Worm (Caenorhabditis elegans) whole organism, midembryonic: Measurements from ENCODE around the gene dsl-7.
A peak's percentile ranks its signal among the peaks of the same experiment; 100 is the strongest.

ENCODE experiments used
- T22C8.4 ChIP-seq: fragments of 200-800 bp; sonication (Bioruptor generic); IDR thresholded peaks from 2 replicates; pipeline ENCODE4 v1.3.6; 2022; ENCODE audit warnings: missing genetic modification characterization, missing compliant biosample characterization
- cog-1 ChIP-seq: sonication (generic microtip); optimal IDR thresholded peaks from 2 replicates; lab custom pipeline; 2016; ENCODE audit warnings: missing genetic modification characterization, missing compliant biosample characterization
- flt-1 ChIP-seq: fragments of 200-800 bp; sonication (Bioruptor generic); IDR thresholded peaks from 2 replicates; pipeline ENCODE4 v1.3.6; 2022; ENCODE audit warnings: missing genetic modification characterization, missing compliant biosample characterization
- klf-2 ChIP-seq: fragments of 200-800 bp; sonication (Bioruptor generic); conservative IDR thresholded peaks from 2 replicates; pipeline ENCODE4 v1.3.6; 2022; ENCODE audit warnings: missing genetic modification reagents, missing genetic modification characterization, missing compliant biosample characterization
- med-1 ChIP-seq: sonication (generic microtip); optimal IDR thresholded peaks from 2 replicates; lab custom pipeline; 2017; ENCODE audit warnings: missing genetic modification characterization, mild to moderate bottlenecking, missing compliant biosample characterization, antibody characterized with exemption, missing genetic modification reagents; ENCODE audit not compliant: insufficient read depth
- ref-1 ChIP-seq: fragments of 200-800 bp; sonication (Bioruptor generic); conservative IDR thresholded peaks from 2 replicates; pipeline ENCODE4 v1.3.6; 2022; ENCODE audit warnings: missing genetic modification reagents, missing genetic modification characterization, missing compliant biosample characterization
- tab-1 ChIP-seq: fragments of 200-800 bp; sonication (Bioruptor generic); IDR thresholded peaks from 2 replicates; pipeline ENCODE4 v1.3.6; 2022; ENCODE audit warnings: missing genetic modification characterization, missing compliant biosample characterization
- ztf-23 ChIP-seq: fragments of 200-800 bp; sonication (Bioruptor generic); IDR thresholded peaks from 2 replicates; pipeline ENCODE4 v1.3.6; 2022; ENCODE audit warnings: missing genetic modification reagents, missing genetic modification characterization, missing compliant biosample characterization
- ztf-29 ChIP-seq: fragments of 200-800 bp; sonication (Bioruptor generic); IDR thresholded peaks from 2 replicates; pipeline ENCODE4 v1.3.6; 2022; ENCODE audit warnings: missing genetic modification reagents, missing genetic modification characterization, missing compliant biosample characterization

The dsl-7 gene

ce11 chrV:12961085-12961560, 31.8 kb upstream of the dsl-7 start, which contains the start of gene mpst-7:
Gene mpst-7, minus strand, starts transcription at chrV:12961135.
- no peak for TF ChIP-seq flt-1 (GFP tag; lab: Robert Waterston, UW)

ce11 chrV:12963192-12963591, 29.8 kb upstream of the dsl-7 start, which contains the start of gene hrg-9:
Gene hrg-9, minus strand, starts transcription at chrV:12963343.
- TF ChIP-seq T22C8.4 (no peak), klf-2 (GFP tag; lab: Robert Waterston, UW) (no peak), tab-1 (GFP tag; lab: Robert Waterston, UW) (no peak), med-1 (GFP tag; lab: Kevin White, UChicago) (no peak), cog-1 (tag; lab: Kevin White, UChicago) (no peak)

DNA sequence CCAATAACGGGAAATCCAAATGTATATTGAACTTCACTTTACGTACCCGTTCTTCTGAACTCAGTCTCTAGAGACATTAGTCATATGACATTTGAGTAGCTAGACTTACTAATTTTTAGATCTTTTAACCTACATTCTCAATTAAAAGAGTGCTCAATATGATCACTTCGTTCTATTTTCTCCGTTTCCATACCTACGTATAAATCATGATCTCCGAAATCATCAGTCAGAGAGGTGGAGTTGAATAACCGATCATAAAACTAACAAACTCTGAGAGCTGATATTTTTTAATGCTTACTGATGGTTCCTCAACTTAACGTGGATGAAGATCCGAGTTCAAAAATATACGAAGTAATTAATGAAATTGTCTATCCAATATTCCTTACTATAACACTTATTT, 28.9 kb upstream of the dsl-7 start, which contains the start of gene srd-35:
Gene srd-35 (plus strand): TSS at position 301 of the 400 bp plus-strand sequence.
- TF ChIP-seq klf-2 (GFP tag; lab: Robert Waterston, UW) (no peak), T22C8.4 (no peak), ztf-23 (no peak), cog-1 (tag; lab: Kevin White, UChicago) (no peak), ztf-29 (no peak), tab-1 (GFP tag; lab: Robert Waterston, UW) (no peak), flt-1 (GFP tag; lab: Robert Waterston, UW) (no peak), ref-1 (GFP tag; lab: Robert Waterston, UW) (no peak), med-1 (GFP tag; lab: Kevin White, UChicago) (no peak)

DNA sequence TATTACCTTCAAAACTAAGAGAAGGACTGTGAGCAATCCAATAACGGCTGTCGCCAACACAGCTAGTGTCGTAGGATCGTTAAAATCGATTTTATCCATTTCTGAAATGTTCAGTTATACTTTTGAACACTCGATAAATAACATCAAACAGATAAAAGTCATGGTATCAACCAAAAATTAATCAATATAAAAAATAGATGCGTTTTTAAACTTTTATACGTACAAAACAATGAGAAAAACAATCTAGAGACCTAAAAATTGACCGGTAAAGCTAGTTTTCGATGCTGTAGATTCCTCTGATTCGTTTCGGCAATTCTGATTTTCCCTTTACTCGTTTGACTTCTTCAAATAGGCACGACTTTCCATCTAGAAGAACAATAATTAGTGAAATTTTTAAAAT, 25.8 kb upstream of the dsl-7 start, which contains the start of gene R186.3:
Gene R186.3 (minus strand): TSS at position 101 of the 400 bp plus-strand sequence.
- no peak for TF ChIP-seq tab-1 (GFP tag; lab: Robert Waterston, UW)
- TF ChIP-seq med-1 (GFP tag; lab: Kevin White, UChicago) = no peak
- no peak for TF ChIP-seq T22C8.4
- TF ChIP-seq klf-2 (GFP tag; lab: Robert Waterston, UW) = no peak
- TF ChIP-seq cog-1 (tag; lab: Kevin White, UChicago) = no peak
- no peak for TF ChIP-seq ref-1 (GFP tag; lab: Robert Waterston, UW)
- TF ChIP-seq flt-1 (GFP tag; lab: Robert Waterston, UW) = no peak
- no peak for TF ChIP-seq ztf-29
- no peak for TF ChIP-seq ztf-23

DNA sequence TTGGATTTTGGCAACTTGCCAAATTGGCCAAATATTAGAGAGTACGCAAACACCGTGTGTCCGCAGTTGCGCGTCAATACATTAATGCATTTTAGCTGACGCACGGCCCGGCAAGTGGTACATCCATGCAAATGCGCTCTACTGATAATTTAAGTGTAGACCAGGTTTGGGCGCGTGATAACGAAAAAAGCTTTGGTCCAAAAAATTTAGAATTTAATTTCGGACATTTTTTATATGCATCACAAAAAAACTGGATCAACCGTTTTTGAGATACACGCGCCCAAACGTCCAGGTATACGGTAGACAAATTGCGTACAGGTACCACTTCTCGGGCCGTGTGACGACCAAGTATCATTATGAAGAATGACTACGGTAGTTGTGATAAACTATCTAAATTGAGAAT, 25.0 kb upstream of the dsl-7 start, which contains the start of gene R186.8:
Gene R186.8 (minus strand): TSS at position 58 of the 403 bp plus-strand sequence.
- peak; percentile 52 for TF ChIP-seq cog-1 (tag; lab: Kevin White, UChicago)

DNA sequence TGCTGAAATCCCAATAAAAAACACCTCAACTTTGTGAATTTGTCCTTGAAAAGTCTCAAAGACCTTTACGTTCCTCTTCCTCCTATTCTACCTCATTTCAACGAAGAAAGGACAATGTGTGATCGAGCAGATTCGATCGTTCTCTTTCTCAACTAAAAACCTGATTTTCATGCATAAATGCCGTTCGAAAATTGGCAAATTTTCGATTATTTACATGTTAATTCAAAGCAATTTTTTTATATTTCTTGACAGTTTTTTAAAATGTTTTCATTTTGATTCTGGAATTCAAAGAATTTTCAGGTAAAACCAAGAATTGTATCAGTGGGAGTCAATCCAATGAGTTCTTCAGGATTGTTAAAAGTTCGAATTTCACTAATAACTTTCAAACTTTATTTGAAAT, 24.4 kb upstream of the dsl-7 start, which contains the start of gene lin-46:
Gene lin-46 (plus strand): TSS at position 301 of the 400 bp plus-strand sequence.
- TF ChIP-seq flt-1 (GFP tag; lab: Robert Waterston, UW) = no peak
- TF ChIP-seq ztf-29 = no peak
- no peak for TF ChIP-seq ref-1 (GFP tag; lab: Robert Waterston, UW)
- TF ChIP-seq ztf-23 = no peak
- no peak for TF ChIP-seq cog-1 (tag; lab: Kevin White, UChicago)
- no peak for TF ChIP-seq T22C8.4
- no peak for TF ChIP-seq med-1 (GFP tag; lab: Kevin White, UChicago)
- no peak for TF ChIP-seq klf-2 (GFP tag; lab: Robert Waterston, UW)
- no peak for TF ChIP-seq tab-1 (GFP tag; lab: Robert Waterston, UW)

DNA sequence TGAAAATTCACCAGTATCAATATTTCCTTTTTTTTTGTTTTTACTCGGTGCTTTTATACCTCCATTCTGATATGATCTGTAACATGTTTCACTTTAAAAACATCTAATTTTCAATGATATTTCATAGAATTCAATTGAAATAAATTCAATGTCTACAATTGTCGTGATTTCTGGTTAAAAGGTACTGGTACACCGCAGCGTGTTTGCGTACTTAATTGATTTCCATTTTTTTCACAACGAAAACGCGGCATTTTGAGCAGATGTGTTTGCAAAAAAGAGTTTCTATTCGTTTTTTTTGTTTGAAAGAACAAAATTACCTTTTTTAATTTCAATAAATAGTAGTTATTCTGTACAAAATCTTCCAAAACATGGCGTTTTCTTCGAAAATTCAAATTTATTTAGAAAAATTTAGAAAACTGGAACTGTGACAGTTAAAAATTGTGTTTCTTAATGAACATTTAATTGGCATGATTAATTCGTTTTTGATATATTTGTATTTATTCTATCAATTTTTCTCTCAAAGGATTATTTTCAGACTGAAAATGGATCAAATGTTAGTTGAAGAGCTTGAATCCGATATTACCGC, 22.3 kb upstream of the dsl-7 start, which contains the start of gene pnn-1:
Gene pnn-1 (plus strand): TSS at position 536 of the 586 bp plus-strand sequence.
- TF ChIP-seq flt-1 (GFP tag; lab: Robert Waterston, UW) = no peak
- TF ChIP-seq T22C8.4 = no peak
- TF ChIP-seq tab-1 (GFP tag; lab: Robert Waterston, UW) = no peak
- no peak for TF ChIP-seq ztf-23
- no peak for TF ChIP-seq ztf-29
- no peak for TF ChIP-seq ref-1 (GFP tag; lab: Robert Waterston, UW)

DNA sequence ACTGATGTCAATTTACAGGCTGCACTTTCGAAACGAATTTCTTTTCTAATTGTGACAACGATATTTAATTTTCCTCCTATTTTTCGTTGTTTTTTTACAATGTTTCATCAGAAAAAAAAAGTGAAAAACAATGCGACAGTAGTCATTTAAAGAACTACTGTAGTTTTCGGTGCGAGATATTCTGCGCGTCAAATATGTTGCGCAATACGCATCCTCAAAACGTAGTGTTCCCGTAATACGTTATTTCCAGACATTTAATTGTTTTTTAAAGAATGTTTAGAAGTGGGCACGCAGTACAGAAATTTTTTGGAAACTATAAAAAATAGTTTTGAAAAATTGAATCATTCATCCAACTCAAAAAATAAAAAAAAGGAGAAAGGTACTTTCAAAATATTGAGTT, 18.9 kb upstream of the dsl-7 start:
- no peak for TF ChIP-seq flt-1 (GFP tag; lab: Robert Waterston, UW)
- TF ChIP-seq med-1 (GFP tag; lab: Kevin White, UChicago) = no peak
- TF ChIP-seq ztf-23 = no peak
- no peak for TF ChIP-seq tab-1 (GFP tag; lab: Robert Waterston, UW)
- no peak for TF ChIP-seq T22C8.4
- no peak for TF ChIP-seq ztf-29
- TF ChIP-seq ref-1 (GFP tag; lab: Robert Waterston, UW) = no peak
- TF ChIP-seq klf-2 (GFP tag; lab: Robert Waterston, UW) = no peak
- TF ChIP-seq cog-1 (tag; lab: Kevin White, UChicago) = no peak

ce11 chrV:12987061-12987460, 5.9 kb upstream of the dsl-7 start, which contains the start of gene shw-3:
Gene shw-3, minus strand, starts transcription at chrV:12987161.
- TF ChIP-seq med-1 (GFP tag; lab: Kevin White, UChicago) (no peak), flt-1 (GFP tag; lab: Robert Waterston, UW) (no peak), cog-1 (tag; lab: Kevin White, UChicago) (no peak), ztf-29 (no peak), ztf-23 (no peak), ref-1 (GFP tag; lab: Robert Waterston, UW) (no peak)

- no peak for TF ChIP-seq T22C8.4
- no peak for TF ChIP-seq ztf-23
- no peak for TF ChIP-seq klf-2 (GFP tag; lab: Robert Waterston, UW)
- TF ChIP-seq cog-1 (tag; lab: Kevin White, UChicago) = no peak
These were observed 4.7 kb upstream of the dsl-7 start, which contains the start of gene F15B9.8 for ce11 chrV:12988256-12988655. Gene F15B9.8, plus strand, starts transcription at chrV:12988556.
